Worm (Caenorhabditis elegans): ENCODE results near the gene hlh-33.

Gene hlh-33

ce11 chrIII:1859532-1859931 lies 4.3 kb downstream of the hlh-33 start, which contains the start of gene ddp-1 (continued):
- peak; percentile 98 for TF ChIP-seq sma-9 (GFP tag; optimal IDR thresholded peaks at IDR 0.05)
- no peak for TF ChIP-seq sma-9 (tag; optimal IDR thresholded peaks at IDR 0.05)
- TF ChIP-seq elt-1 (tag; optimal IDR thresholded peaks at IDR 0.05) = no peak
- TF ChIP-seq Y55F3AM.14 (GFP tag; optimal IDR thresholded peaks at IDR 0.05) = peak; percentile 80
- no peak for TF ChIP-seq alr-1 (tag; optimal IDR thresholded peaks at IDR 0.05)
- peak; percentile 80 for TF ChIP-seq zag-1 (tag; optimal IDR thresholded peaks at IDR 0.05)

DNA sequence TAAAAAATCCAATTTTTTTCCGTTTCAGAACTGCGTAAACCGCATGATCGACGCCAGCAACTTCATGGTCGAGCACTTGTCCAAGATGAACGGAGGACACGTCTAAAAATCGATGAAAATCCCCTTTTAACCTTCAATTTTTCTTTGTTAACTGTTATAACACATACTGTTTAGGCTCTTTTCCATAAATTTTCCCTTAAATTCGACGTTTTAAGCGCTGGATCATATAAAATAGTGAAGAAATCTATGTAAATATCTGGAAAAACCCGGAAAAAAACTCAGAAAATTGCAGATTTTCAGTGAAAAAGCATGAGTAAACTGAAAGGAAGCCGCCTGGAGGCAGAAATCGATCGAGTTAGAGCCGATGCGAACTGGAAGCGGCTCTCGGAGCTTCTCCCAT lies 4.9 kb downstream of the hlh-33 start, which contains the start of gene ttc-7:
Gene ttc-7 (plus strand): TSS at position 301 of the 400 bp plus-strand sequence.
- TF ChIP-seq blmp-1 (tag; optimal IDR thresholded peaks at IDR 0.05; ENCODE audit: insufficient read depth) = no peak
- TF ChIP-seq dmd-4 (tag; optimal IDR thresholded peaks at IDR 0.05) = no peak
- no peak for TF ChIP-seq ama-1 (optimal IDR thresholded peaks at IDR 0.05)
- TF ChIP-seq sem-4 (tag; optimal IDR thresholded peaks at IDR 0.05) = no peak

DNA sequence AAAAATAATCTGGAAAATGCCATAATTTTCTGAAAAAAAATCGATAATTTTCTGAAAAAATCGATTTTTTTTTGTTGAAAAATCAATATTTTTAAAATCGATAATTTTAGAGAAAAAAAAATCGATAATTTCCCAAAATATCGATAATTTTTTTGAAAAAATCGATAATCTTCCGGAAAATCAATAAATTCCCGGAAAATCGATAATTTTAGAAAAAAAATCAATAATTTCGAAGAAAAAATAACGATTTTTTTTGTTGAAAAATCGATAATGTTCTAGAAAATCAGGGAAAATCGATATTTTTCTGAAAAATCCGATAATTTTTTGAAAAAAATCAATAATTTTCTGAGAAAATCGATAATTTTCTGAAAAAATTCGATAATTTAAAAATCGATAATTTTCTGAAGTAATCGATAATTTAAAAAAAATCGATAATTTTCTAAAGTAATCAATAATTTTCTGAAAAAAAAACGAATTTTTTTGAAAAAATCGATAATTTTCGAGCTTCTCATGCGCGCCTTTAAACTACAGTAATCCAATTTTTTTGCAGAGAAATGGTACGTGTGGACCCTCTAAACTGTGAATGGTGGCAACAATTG lies 21.2 kb downstream of the hlh-33 start:
- TF ChIP-seq nhr-129 (tag; optimal IDR thresholded peaks at IDR 0.05) (no peak), lin-39 (tag; optimal IDR thresholded peaks at IDR 0.05) (no peak), nhr-21 (tag; optimal IDR thresholded peaks at IDR 0.05) (no peak), elt-3 (tag; optimal IDR thresholded peaks at IDR 0.05) (no peak), sma-9 (GFP tag; optimal IDR thresholded peaks at IDR 0.05) (no peak), sma-9 (tag; optimal IDR thresholded peaks at IDR 0.05) (no peak), lsy-2 (tag; optimal IDR thresholded peaks at IDR 0.05) (no peak), lin-11 (tag; optimal IDR thresholded peaks at IDR 0.05) (no peak), nhr-12 (tag; optimal IDR thresholded peaks at IDR 0.05) (no peak), alr-1 (tag; optimal IDR thresholded peaks at IDR 0.05) (no peak)

ce11 chrIII:1877189-1877588 lies 22.0 kb downstream of the hlh-33 start:
- TF ChIP-seq lsy-2 (tag; optimal IDR thresholded peaks at IDR 0.05) (peak in 1 of 2 experiments; percentile 60), lin-39 (tag; optimal IDR thresholded peaks at IDR 0.05) (no peak), lin-13 (GFP tag; optimal IDR thresholded peaks at IDR 0.05) (peak; percentile 53)

DNA sequence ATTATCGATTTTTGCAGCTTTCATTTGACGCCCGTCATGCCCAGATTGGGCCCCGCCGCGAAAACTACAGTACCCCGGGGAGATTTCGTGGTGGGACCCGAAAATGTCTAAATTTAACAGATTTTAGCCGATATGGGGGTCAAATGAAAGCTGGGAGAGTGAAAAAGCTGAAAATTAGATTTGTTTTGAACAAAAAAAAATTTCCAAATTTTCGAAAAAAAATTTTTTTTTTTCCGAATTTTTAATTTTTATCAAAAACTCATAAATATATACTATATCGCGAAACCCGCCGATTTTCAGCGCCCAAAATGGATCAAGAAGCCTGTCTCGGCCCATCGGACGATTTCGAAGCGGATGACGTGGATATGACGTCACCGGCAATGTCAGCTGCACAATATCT lies 22.9 kb downstream of the hlh-33 start, which contains the start of gene smi-1:
Gene smi-1 (plus strand): TSS at position 301 of the 400 bp plus-strand sequence.
- no peak for TF ChIP-seq ceh-82 (tag; optimal IDR thresholded peaks at IDR 0.05)
- TF ChIP-seq ceh-16 (tag; optimal IDR thresholded peaks at IDR 0.05) = no peak
- no peak for TF ChIP-seq elt-1 (tag; optimal IDR thresholded peaks at IDR 0.05)
- no peak for TF ChIP-seq nhr-6 (tag; optimal IDR thresholded peaks at IDR 0.05)
- TF ChIP-seq nhr-10 (tag; optimal IDR thresholded peaks at IDR 0.05) = no peak
- no peak for TF ChIP-seq lin-11 (tag; optimal IDR thresholded peaks at IDR 0.05)
- no peak for TF ChIP-seq sem-4 (tag; optimal IDR thresholded peaks at IDR 0.05)
- no peak for TF ChIP-seq sma-3 (GFP tag; optimal IDR thresholded peaks at IDR 0.05)
- no peak for TF ChIP-seq F13H6.1 (tag; optimal IDR thresholded peaks at IDR 0.05)
- TF ChIP-seq unc-39 (tag; optimal IDR thresholded peaks at IDR 0.05) = no peak
- no peak for TF ChIP-seq lin-39 (tag; optimal IDR thresholded peaks at IDR 0.05)
- no peak for TF ChIP-seq aly-2 (tag; optimal IDR thresholded peaks at IDR 0.05)
- TF ChIP-seq ztf-1 (GFP tag; conservative IDR thresholded peaks at IDR 0.05) = no peak
- TF ChIP-seq egl-27 (tag; optimal IDR thresholded peaks at IDR 0.05) = no peak
- TF ChIP-seq unc-62 (GFP tag; optimal IDR thresholded peaks at IDR 0.05) = no peak
- no peak for TF ChIP-seq blmp-1 (tag; optimal IDR thresholded peaks at IDR 0.05; ENCODE audit: insufficient read depth)

DNA sequence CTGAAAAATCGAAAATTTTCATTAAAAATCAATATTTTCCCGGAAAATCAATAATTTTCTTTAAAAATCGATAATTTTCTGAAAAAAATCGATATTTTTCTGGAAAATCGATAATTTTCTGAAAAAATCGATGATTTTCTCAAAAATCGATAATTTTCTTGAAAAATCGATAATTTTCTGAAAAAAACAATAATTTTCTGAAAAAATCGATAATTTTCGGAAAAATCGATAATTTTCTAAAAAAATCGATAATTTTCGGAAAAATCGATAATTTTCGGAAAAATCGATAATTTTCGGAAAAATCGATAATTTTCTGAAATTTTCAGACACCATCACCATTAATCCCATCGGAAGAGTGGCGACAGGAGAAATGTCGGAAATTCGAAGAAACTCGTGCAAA lies 23.7 kb downstream of the hlh-33 start:
- TF ChIP-seq ztf-11 (tag; optimal IDR thresholded peaks at IDR 0.05) (no peak), egl-27 (tag; optimal IDR thresholded peaks at IDR 0.05) (no peak), ztf-4 (tag; optimal IDR thresholded peaks at IDR 0.05) (no peak), gmeb-1 (tag; optimal IDR thresholded peaks at IDR 0.05) (no peak), ama-1 (optimal IDR thresholded peaks at IDR 0.05) (no peak)
